Worm (Caenorhabditis elegans): ENCODE measurements around the gene lgc-19.

- no peak for TF ChIP-seq nhr-237 (tag; optimal IDR thresholded peaks at IDR 0.05)
- no peak for TF ChIP-seq elt-1 (tag; optimal IDR thresholded peaks at IDR 0.05)
- TF ChIP-seq nhr-11 (tag; optimal IDR thresholded peaks at IDR 0.05) = no peak
- TF ChIP-seq nhr-76 (tag; optimal IDR thresholded peaks at IDR 0.05) = no peak
- no peak for TF ChIP-seq nhr-23 (tag; optimal IDR thresholded peaks at IDR 0.05)
- TF ChIP-seq fos-1 (tag; optimal IDR thresholded peaks at IDR 0.05) = no peak
- no peak for TF ChIP-seq sea-2 (GFP tag; optimal IDR thresholded peaks at IDR 0.05)
- TF ChIP-seq ceh-9 (tag; optimal IDR thresholded peaks at IDR 0.05) = no peak
- no peak for TF ChIP-seq nfya-1 (tag; optimal IDR thresholded peaks at IDR 0.05; ENCODE audit: insufficient read depth)
- TF ChIP-seq pha-4 (tag; optimal IDR thresholded peaks at IDR 0.05) = no peak
- no peak for TF ChIP-seq lin-15B (tag; optimal IDR thresholded peaks at IDR 0.05)
Measured at ce11 chrIV:15961069-15961468, 1.4 kb downstream of the lgc-19 start.
